Worm (Caenorhabditis elegans): ENCODE data around the gene C24H12.4.

DNA sequence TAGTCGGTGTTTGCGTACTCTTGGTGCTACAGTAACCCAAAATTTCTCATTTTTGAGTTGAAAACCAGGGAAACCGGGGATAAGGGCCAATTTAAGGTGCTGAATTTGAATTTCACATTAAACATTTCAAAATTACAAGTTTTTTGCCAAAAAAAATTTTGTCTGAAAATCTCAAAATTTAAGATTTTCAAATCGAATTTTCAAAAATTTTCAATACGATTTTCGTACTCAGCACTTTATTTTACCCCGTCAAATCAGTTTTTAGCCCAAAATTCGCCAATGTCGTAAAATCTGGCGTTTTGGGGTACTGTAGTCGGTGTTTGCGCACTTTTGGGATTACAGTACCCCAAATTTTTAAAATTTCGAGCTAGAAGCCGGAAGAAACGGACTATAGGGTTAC is 49.8 kb downstream of the C24H12.4 start, which contains the start of gene W10D9.3:
- TF ChIP-seq him-1 (tag; optimal IDR thresholded peaks at IDR 0.05), result no peak
- TF ChIP-seq dao-5 (tag; optimal IDR thresholded peaks at IDR 0.05), result no peak

All from whole organism, L4/young adult.